Fruit fly (Drosophila melanogaster) whole organism, embryonic: ENCODE data around the gene CG2120.
A peak's percentile ranks its signal among the peaks of the same experiment; 100 is the strongest.

Experiments used
- Aef1 ChIP-seq: fragments of 200-800 bp; sonication (Bioruptor generic); IDR thresholded peaks from 3 replicates; pipeline ENCODE4 v1.3.6; 2022; ENCODE audit warnings: missing biosample characterization, missing genetic modification characterization
- Atf3 ChIP-seq: fragments of 200-800 bp; sonication (Bioruptor generic); optimal IDR thresholded peaks from 3 replicates; lab custom pipeline; 2016; ENCODE audit warnings: missing biosample characterization, missing genetic modification characterization
- CG10267 ChIP-seq: fragments of 200-800 bp; sonication (Bioruptor generic); optimal IDR thresholded peaks from 2 replicates; lab custom pipeline; 2018; ENCODE audit warnings: missing biosample characterization, mild to moderate bottlenecking, missing genetic modification characterization, moderate library complexity
- CG10654 ChIP-seq: fragments of 200-800 bp; sonication (Bioruptor generic); optimal IDR thresholded peaks from 2 replicates; lab custom pipeline; 2016; ENCODE audit warnings: missing biosample characterization, missing genetic modification characterization
- CG11093 ChIP-seq: fragments of 200-800 bp; sonication (Bioruptor generic); IDR thresholded peaks from 3 replicates; pipeline ENCODE4 v1.3.6; 2022; ENCODE audit warnings: missing biosample characterization, missing genetic modification characterization
- CG11723 ChIP-seq: fragments of 200-800 bp; sonication (Bioruptor generic); optimal IDR thresholded peaks from 2 replicates; lab custom pipeline; 2017; ENCODE audit warnings: missing biosample characterization, mild to moderate bottlenecking, missing genetic modification characterization
- CG12104 ChIP-seq: fragments of 200-800 bp; sonication (Bioruptor generic); optimal IDR thresholded peaks from 3 replicates; lab custom pipeline; 2016; ENCODE audit warnings: missing biosample characterization, missing genetic modification characterization
- CG12744 ChIP-seq: fragments of 200-800 bp; sonication (Bioruptor generic); optimal IDR thresholded peaks from 2 replicates; lab custom pipeline; 2016; ENCODE audit warnings: missing biosample characterization, missing genetic modification characterization
- CG15269 ChIP-seq: fragments of 200-800 bp; sonication (Bioruptor generic); optimal IDR thresholded peaks from 2 replicates; lab custom pipeline; 2018; ENCODE audit warnings: missing biosample characterization, mild to moderate bottlenecking, missing genetic modification characterization, moderate library complexity
- CG15514 ChIP-seq: fragments of 200-800 bp; sonication (Bioruptor generic); optimal IDR thresholded peaks from 3 replicates; lab custom pipeline; 2017; ENCODE audit warnings: missing biosample characterization, missing genetic modification characterization, mild to moderate bottlenecking, moderate library complexity, missing genetic modification reagents
- CG17612 ChIP-seq: fragments of 200-800 bp; sonication (Bioruptor generic); IDR thresholded peaks from 2 replicates; pipeline ENCODE4 v1.3.6; 2022; ENCODE audit warnings: missing biosample characterization, missing genetic modification characterization
- CG17802 ChIP-seq: fragments of 200-800 bp; sonication (Bioruptor generic); optimal IDR thresholded peaks from 2 replicates; lab custom pipeline; 2018; ENCODE audit warnings: missing biosample characterization, mild to moderate bottlenecking, missing genetic modification characterization, moderate library complexity
- CG17912 ChIP-seq: fragments of 200-800 bp; sonication (Bioruptor generic); optimal IDR thresholded peaks from 2 replicates; lab custom pipeline; 2018; ENCODE audit warnings: missing biosample characterization, mild to moderate bottlenecking, missing genetic modification characterization
- CG18764 ChIP-seq: fragments of 200-800 bp; sonication (Bioruptor generic); optimal IDR thresholded peaks from 3 replicates; lab custom pipeline; 2016; ENCODE audit warnings: missing biosample characterization, missing genetic modification characterization
- CG2202 ChIP-seq: fragments of 200-800 bp; sonication (Bioruptor generic); optimal IDR thresholded peaks from 2 replicates; lab custom pipeline; 2018; ENCODE audit warnings: missing biosample characterization, mild to moderate bottlenecking, missing genetic modification characterization
- CG33213 ChIP-seq: fragments of 200-800 bp; sonication (Bioruptor generic); optimal IDR thresholded peaks from 3 replicates; lab custom pipeline; 2016; ENCODE audit warnings: missing biosample characterization, missing genetic modification characterization
- CG4424 ChIP-seq: fragments of 200-800 bp; sonication (Bioruptor generic); optimal IDR thresholded peaks from 3 replicates; lab custom pipeline; 2016; ENCODE audit warnings: missing biosample characterization, missing genetic modification characterization
- CG4854 ChIP-seq: fragments of 200-800 bp; sonication (Bioruptor generic); optimal IDR thresholded peaks from 2 replicates; lab custom pipeline; 2016; ENCODE audit warnings: missing biosample characterization, missing genetic modification characterization, inconsistent platforms
- CG5245 ChIP-seq: fragments of 200-800 bp; sonication (Bioruptor generic); optimal IDR thresholded peaks from 3 replicates; lab custom pipeline; 2016; ENCODE audit warnings: missing biosample characterization, missing genetic modification characterization
- CG7556 ChIP-seq: fragments of 200-800 bp; sonication (Bioruptor generic); optimal IDR thresholded peaks from 2 replicates; lab custom pipeline; 2017; ENCODE audit warnings: missing biosample characterization, mild to moderate bottlenecking, missing genetic modification characterization
- CG8089 ChIP-seq: fragments of 200-800 bp; sonication (Bioruptor generic); optimal IDR thresholded peaks from 3 replicates; lab custom pipeline; 2016; ENCODE audit warnings: missing biosample characterization, missing genetic modification characterization
- CG8290 ChIP-seq, 3 experiments: fragments of 200-800 bp; sonication (Bioruptor generic); optimal IDR thresholded peaks; 2 replicates each; lab custom pipeline; 2016 to 2019; ENCODE audit warnings: missing biosample characterization in 3 of 3, missing genetic modification characterization in 3 of 3, mild to moderate bottlenecking in 2 of 3, moderate library complexity in 1 of 3
- CTCF ChIP-seq: fragments of 200-800 bp; sonication (Bioruptor generic); optimal IDR thresholded peaks from 2 replicates; lab custom pipeline; 2017; ENCODE audit warnings: missing biosample characterization, mild to moderate bottlenecking, missing genetic modification characterization, moderate library complexity
- Dad ChIP-seq: fragments of 200-800 bp; sonication (Bioruptor generic); optimal IDR thresholded peaks from 3 replicates; lab custom pipeline; 2016; ENCODE audit warnings: missing biosample characterization, missing genetic modification characterization
- Elba2 ChIP-seq: fragments of 200-800 bp; sonication (Bioruptor generic); optimal IDR thresholded peaks from 3 replicates; lab custom pipeline; 2016; ENCODE audit warnings: missing biosample characterization, missing genetic modification characterization
- Fer2 ChIP-seq: fragments of 200-800 bp; sonication (Bioruptor generic); optimal IDR thresholded peaks from 2 replicates; lab custom pipeline; 2018; ENCODE audit warnings: missing biosample characterization, mild to moderate bottlenecking, missing genetic modification characterization, moderate library complexity
- HLH3B ChIP-seq: fragments of 200-800 bp; sonication (Bioruptor generic); IDR thresholded peaks from 2 replicates; pipeline ENCODE4 v1.3.6; 2022; ENCODE audit warnings: missing biosample characterization, missing genetic modification characterization
- MESR4 ChIP-seq: fragments of 200-800 bp; sonication (Bioruptor generic); optimal IDR thresholded peaks from 2 replicates; lab custom pipeline; 2018; ENCODE audit warnings: missing biosample characterization, mild to moderate bottlenecking, missing genetic modification characterization, moderate library complexity
- Med ChIP-seq: fragments of 200-800 bp; sonication (Bioruptor generic); peaks from one replicate; lab custom pipeline; 2016; ENCODE audit warnings: missing biosample characterization, missing genetic modification characterization, mild to moderate bottlenecking, inconsistent platforms, moderate library complexity
- Mes4 ChIP-seq: fragments of 200-800 bp; sonication (Bioruptor generic); optimal IDR thresholded peaks from 2 replicates; lab custom pipeline; 2016; ENCODE audit warnings: missing biosample characterization, missing genetic modification characterization
- Sin3A ChIP-seq: fragments of >200 bp; optimal IDR thresholded peaks from 2 replicates; lab custom pipeline; 2018
- Sry-δ ChIP-seq: fragments of 200-800 bp; sonication (Bioruptor generic); optimal IDR thresholded peaks from 2 replicates; lab custom pipeline; 2016; ENCODE audit warnings: missing biosample characterization, missing genetic modification characterization
- TFAM ChIP-seq: fragments of 200-800 bp; sonication (Bioruptor generic); optimal IDR thresholded peaks from 2 replicates; lab custom pipeline; 2017; ENCODE audit warnings: missing biosample characterization, missing genetic modification characterization, inconsistent platforms
- ara ChIP-seq: fragments of 200-800 bp; sonication (Bioruptor generic); IDR thresholded peaks from 2 replicates; pipeline ENCODE4 v1.3.6; 2022; ENCODE audit warnings: missing biosample characterization, missing genetic modification characterization
- corto ChIP-seq: fragments of 200-800 bp; sonication (Bioruptor generic); optimal IDR thresholded peaks from 2 replicates; lab custom pipeline; 2016; ENCODE audit warnings: missing biosample characterization, mild to moderate bottlenecking, missing genetic modification characterization, moderate library complexity
- crp ChIP-seq, 2 experiments: fragments of 200-800 bp; sonication (Bioruptor generic); optimal IDR thresholded peaks; 2 replicates in 1 of 2; 3 replicates in 1 of 2; lab custom pipeline; 2017; ENCODE audit warnings: missing biosample characterization in 2 of 2, missing genetic modification characterization in 2 of 2, mild to moderate bottlenecking in 1 of 2, moderate library complexity in 1 of 2
- danr ChIP-seq: fragments of 200-800 bp; sonication (Bioruptor generic); IDR thresholded peaks from 2 replicates; pipeline ENCODE4 v1.3.6; 2022; ENCODE audit warnings: missing biosample characterization, missing genetic modification characterization
- eyg ChIP-seq: fragments of 200-800 bp; sonication (Bioruptor generic); optimal IDR thresholded peaks from 3 replicates; lab custom pipeline; 2016; ENCODE audit warnings: missing biosample characterization, missing genetic modification characterization
- gfzf ChIP-seq: fragments of 200-800 bp; sonication (Bioruptor generic); optimal IDR thresholded peaks from 2 replicates; lab custom pipeline; 2016; ENCODE audit warnings: missing biosample characterization, mild to moderate bottlenecking, missing genetic modification characterization, moderate library complexity
- gsb-n ChIP-seq: fragments of 200-800 bp; sonication (Bioruptor generic); optimal IDR thresholded peaks from 3 replicates; lab custom pipeline; 2018; ENCODE audit warnings: missing biosample characterization, mild to moderate bottlenecking, missing genetic modification characterization
- hb ChIP-seq: fragments of 200-800 bp; sonication (Bioruptor generic); IDR thresholded peaks from 3 replicates; pipeline ENCODE4 v1.3.6; 2022; ENCODE audit warnings: missing biosample characterization, missing genetic modification characterization; ENCODE audit not compliant: partially characterized antibody
- kay ChIP-seq: fragments of 200-800 bp; sonication (Bioruptor generic); optimal IDR thresholded peaks from 2 replicates; lab custom pipeline; 2016; ENCODE audit warnings: missing biosample characterization, missing genetic modification characterization
- mld ChIP-seq: fragments of 200-800 bp; sonication (Bioruptor generic); IDR thresholded peaks from 3 replicates; pipeline ENCODE4 v1.3.6; 2022; ENCODE audit warnings: missing biosample characterization, missing genetic modification characterization; ENCODE audit not compliant: partially characterized antibody
- otp ChIP-seq: fragments of 200-800 bp; sonication (Bioruptor generic); IDR thresholded peaks from 3 replicates; pipeline ENCODE4, ENCODE4 v1.3.6; 2022; ENCODE audit warnings: missing biosample characterization, missing genetic modification characterization
- pb ChIP-seq: fragments of 200-800 bp; sonication (Bioruptor generic); optimal IDR thresholded peaks from 3 replicates; lab custom pipeline; 2016; ENCODE audit warnings: missing biosample characterization, missing genetic modification characterization
- pnt ChIP-seq: fragments of 200-800 bp; sonication (Bioruptor generic); optimal IDR thresholded peaks from 3 replicates; lab custom pipeline; 2016; ENCODE audit warnings: missing biosample characterization, missing genetic modification characterization
- prd ChIP-seq, 3 experiments: fragments of >200 bp in 2 of 3; fragments of 200-800 bp in 1 of 3; sonication (Bioruptor generic) in 1 of 3; optimal IDR thresholded peaks in 2 of 3; IDR thresholded peaks in 1 of 3; 2 replicates in 2 of 3; 3 replicates in 1 of 3; pipeline versions ENCODE4 v1.3.6 to Lab custom; 2017 to 2022; ENCODE audit warnings: missing biosample characterization in 1 of 3, missing genetic modification characterization in 1 of 3
- ro ChIP-seq: fragments of 200-800 bp; sonication (Bioruptor generic); IDR thresholded peaks from 2 replicates; pipeline ENCODE4 v1.3.6; 2022; ENCODE audit warnings: missing biosample characterization, missing genetic modification characterization
- seq ChIP-seq: fragments of 200-800 bp; sonication (Bioruptor generic); IDR thresholded peaks from 2 replicates; pipeline ENCODE4 v1.3.6; 2022; ENCODE audit warnings: missing biosample characterization, missing genetic modification characterization
- sna ChIP-seq: fragments of 200-800 bp; sonication (Bioruptor generic); IDR thresholded peaks from 2 replicates; pipeline ENCODE4 v1.3.6; 2022; ENCODE audit warnings: missing biosample characterization, missing genetic modification characterization; ENCODE audit not compliant: partially characterized antibody
- tgo ChIP-seq: fragments of 200-800 bp; sonication (Bioruptor generic); IDR thresholded peaks from 3 replicates; pipeline ENCODE4 v1.3.6; 2022; ENCODE audit warnings: missing biosample characterization, missing genetic modification characterization

CG2120 gene

dm6 chrX:8126149-8126548 lies 9.5 kb upstream of the CG2120 start (continued):
- TF ChIP-seq CG5245 (GFP tag; lab: Kevin White, UChicago) = peak; percentile 36
- no peak for TF ChIP-seq CG18764 (GFP tag; lab: Kevin White, UChicago)
- no peak for TF ChIP-seq pb (GFP tag; lab: Kevin White, UChicago)
- 0 out of 3 replicates have a peak, but pooled peaks have one; percentile 27 for TF ChIP-seq Aef1 (GFP tag; lab: Robert Waterston, UW)
- TF ChIP-seq CG4854 (GFP tag; lab: Kevin White, UChicago) = no peak
- TF ChIP-seq CG10267 (tag; lab: Kevin White, UChicago) = peak; percentile 57
- TF ChIP-seq seq (GFP tag; lab: Robert Waterston, UW) = no peak
- no peak for TF ChIP-seq crp (GFP tag; optimal IDR thresholded peaks at IDR 0.05; lab: Kevin White, UChicago)
- no peak for TF ChIP-seq hb (GFP tag; lab: Robert Waterston, UW)
- TF ChIP-seq tgo (GFP tag; lab: Robert Waterston, UW) = peak; percentile 45; the same call in 1 of the 3 replicates
- no peak for TF ChIP-seq ro
- TF ChIP-seq CG17802 = peak; percentile 28
- peak; percentile 24 for TF ChIP-seq CG7556
- no peak for TF ChIP-seq prd (optimal IDR thresholded peaks at IDR 0.05; lab: Kevin White, UChicago)
- peak; percentile 85 for TF ChIP-seq prd (GFP tag; IDR thresholded peaks at IDR 0.05; lab: Robert Waterston, UW)
- TF ChIP-seq mld (GFP tag; lab: Robert Waterston, UW) = no peak
- TF ChIP-seq Sry-δ = no peak
- no peak for TF ChIP-seq sna (GFP tag; lab: Robert Waterston, UW)
- no peak for TF ChIP-seq Fer2 (tag; lab: Kevin White, UChicago)
- TF ChIP-seq CG17912 (GFP tag; lab: Kevin White, UChicago) = no peak
- TF ChIP-seq kay = no peak
- TF ChIP-seq CG8089 (GFP tag; lab: Kevin White, UChicago) = peak; percentile 23
- peak; percentile 41; the same call in 1 of the 3 replicates for TF ChIP-seq otp (GFP tag; lab: Robert Waterston, UW)
- peak; percentile 59 for TF ChIP-seq Mes4 (GFP tag; lab: Kevin White, UChicago)
- no peak for TF ChIP-seq CTCF
- TF ChIP-seq Atf3 (GFP tag; lab: Kevin White, UChicago) = peak; percentile 38
- TF ChIP-seq CG15514 (GFP tag; lab: Kevin White, UChicago) = no peak
- peak; percentile 30 for TF ChIP-seq CG10654 (GFP tag; lab: Kevin White, UChicago)
- TF ChIP-seq eyg (GFP tag; lab: Kevin White, UChicago) = no peak
- peak; percentile 75 for TF ChIP-seq gsb-n
- no peak for TF ChIP-seq CG17612 (GFP tag; lab: Robert Waterston, UW)
- TF ChIP-seq Elba2 (GFP tag; lab: Kevin White, UChicago) = no peak
- peak; percentile 77 for TF ChIP-seq ara
- TF ChIP-seq CG12104 = no peak
- TF ChIP-seq CG8290 (GFP tag; optimal IDR thresholded peaks at IDR 0.05; lab: Kevin White, UChicago) = peak; percentile 7
- peak in 1 of 2 experiments; percentile 53 for TF ChIP-seq CG8290 (tag; optimal IDR thresholded peaks at IDR 0.05; lab: Kevin White, UChicago)
- TF ChIP-seq MESR4 = no peak
- TF ChIP-seq danr (GFP tag; lab: Robert Waterston, UW) = no peak
- TF ChIP-seq CG12744 = no peak
- peak; percentile 84 for TF ChIP-seq Med
- TF ChIP-seq CG2202 (tag; lab: Kevin White, UChicago) = peak; percentile 58
- TF ChIP-seq CG33213 (GFP tag; lab: Kevin White, UChicago) = no peak
- no peak for TF ChIP-seq TFAM (GFP tag; lab: Kevin White, UChicago)
- no peak for TF ChIP-seq CG11093 (GFP tag; lab: Robert Waterston, UW)
- peak; percentile 74 for TF ChIP-seq HLH3B
- TF ChIP-seq pnt (GFP tag; lab: Kevin White, UChicago) = peak; percentile 17
- TF ChIP-seq Dad = no peak
- TF ChIP-seq corto (GFP tag; lab: Kevin White, UChicago) = no peak
- no peak for TF ChIP-seq Sin3A
- TF ChIP-seq CG15269 = peak; percentile 45
- peak; percentile 69 for TF ChIP-seq CG4424 (GFP tag; lab: Kevin White, UChicago)
- peak; percentile 9 for TF ChIP-seq CG11723 (GFP tag; lab: Kevin White, UChicago)
- no peak for TF ChIP-seq gfzf (GFP tag; lab: Kevin White, UChicago)
